Fruit fly (Drosophila melanogaster): Measurements from ENCODE around the gene armi.

DNA sequence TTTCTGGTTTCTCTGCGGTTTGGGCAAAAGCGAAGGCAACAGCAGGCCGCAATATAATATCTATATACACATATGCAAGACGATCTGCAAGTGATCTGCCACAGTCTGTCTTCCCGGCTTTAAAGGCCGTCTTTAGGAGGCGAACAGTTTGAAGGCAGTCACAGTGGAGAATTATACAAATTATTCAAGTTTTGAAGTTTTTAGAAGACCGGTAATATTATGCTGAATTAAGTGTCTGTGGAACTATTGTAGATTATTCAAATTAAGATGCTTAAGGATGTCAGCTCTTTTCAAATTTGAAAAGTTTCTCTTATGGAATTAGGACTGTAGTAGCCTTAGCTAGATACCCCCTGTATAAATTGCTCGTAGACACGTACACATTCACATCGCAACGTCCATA lies 21.0 kb upstream of the armi start:
- no peak for TF ChIP-seq Hr39 (GFP tag; optimal IDR thresholded peaks at IDR 0.05)
- TF ChIP-seq CG7368 (GFP tag; optimal IDR thresholded peaks at IDR 0.05), result no peak
- peak; percentile 20 for TF ChIP-seq CG10631 (GFP tag; optimal IDR thresholded peaks at IDR 0.05)
- TF ChIP-seq CG16779 (tag; optimal IDR thresholded peaks at IDR 0.05), result no peak
- no peak for TF ChIP-seq lz (GFP tag; optimal IDR thresholded peaks at IDR 0.05)
- TF ChIP-seq CG3919 (GFP tag; optimal IDR thresholded peaks at IDR 0.05), result no peak
- no peak for TF ChIP-seq CG4318 (GFP tag; optimal IDR thresholded peaks at IDR 0.05)
- no peak for TF ChIP-seq CG11294 (GFP tag; IDR thresholded peaks at IDR 0.05)
- no peak for TF ChIP-seq CG3032 (tag; optimal IDR thresholded peaks at IDR 0.05)
- no peak for TF ChIP-seq cyc (GFP tag; optimal IDR thresholded peaks at IDR 0.05)
- no peak for TF ChIP-seq ss (GFP tag; optimal IDR thresholded peaks at IDR 0.05)
